Worm (Caenorhabditis elegans) whole organism, L1 larva: ENCODE data around the gene ZK863.8.

Experiments used
- C16A3.4 ChIP-seq: fragments of 150-350 bp; optimal IDR thresholded peaks from 2 replicates; lab custom pipeline; 2014; ENCODE audit warnings: missing biosample characterization, missing genetic modification characterization
- ceh-8 ChIP-seq: fragments of 200-800 bp; sonication (Bioruptor generic); optimal IDR thresholded peaks from 2 replicates; lab custom pipeline; 2018; ENCODE audit warnings: mild to moderate bottlenecking, missing genetic modification characterization, moderate library complexity, missing compliant biosample characterization
- ceh-82 ChIP-seq, 3 experiments: fragments of 150-350 bp in 1 of 3; sonication (generic microtip) in 2 of 3; optimal IDR thresholded peaks; 2 replicates each; lab custom pipeline; 2014 to 2017; ENCODE audit warnings: missing biosample characterization in 3 of 3, missing genetic modification characterization in 3 of 3
- ceh-88 ChIP-seq: fragments of 200-800 bp; sonication (Bioruptor generic); IDR thresholded peaks from 2 replicates; pipeline ENCODE4 v1.3.6; 2022; ENCODE audit warnings: missing genetic modification characterization, missing compliant biosample characterization
- efl-1 ChIP-seq, 4 experiments: fragments of 150-350 bp; optimal IDR thresholded peaks in 3 of 4; peaks in 1 of 4; 1 replicate in 1 of 4; 2 replicates in 3 of 4; lab custom pipeline; 2014; ENCODE audit warnings: missing biosample characterization in 2 of 4, missing genetic modification characterization in 2 of 4, missing genetic modification reagents in 2 of 4
- elt-3 ChIP-seq, 6 experiments: fragments of 150-350 bp in 1 of 6; sonication (generic microtip); optimal IDR thresholded peaks; 2 replicates each; lab custom pipeline; 2017 to 2018; ENCODE audit warnings: missing biosample characterization in 6 of 6, missing genetic modification characterization in 6 of 6, inconsistent platforms in 1 of 6
- ets-5 ChIP-seq: fragments of 200-800 bp; sonication (Bioruptor generic); IDR thresholded peaks from 2 replicates; pipeline ENCODE4 v1.3.6; 2022; ENCODE audit warnings: missing genetic modification characterization, missing compliant biosample characterization
- fkh-10 ChIP-seq: sonication (generic microtip); optimal IDR thresholded peaks from 2 replicates; lab custom pipeline; 2017; ENCODE audit warnings: missing biosample characterization, missing genetic modification reagents, missing genetic modification characterization
- fkh-8 ChIP-seq: sonication (generic microtip); optimal IDR thresholded peaks from 2 replicates; lab custom pipeline; 2016; ENCODE audit warnings: mild to moderate bottlenecking, missing genetic modification characterization, missing compliant biosample characterization
- fos-1 ChIP-seq: fragments of 150-350 bp; optimal IDR thresholded peaks from 2 replicates; lab custom pipeline; 2014; ENCODE audit warnings: missing biosample characterization, missing genetic modification characterization
- hlh-17 ChIP-seq: fragments of 200-800 bp; sonication (Bioruptor generic); optimal IDR thresholded peaks from 2 replicates; lab custom pipeline; 2018; ENCODE audit warnings: missing genetic modification characterization, mild to moderate bottlenecking, missing compliant biosample characterization, moderate library complexity, borderline replicate concordance
- jun-1 ChIP-seq: fragments of 150-350 bp; optimal IDR thresholded peaks from 2 replicates; lab custom pipeline; 2014; ENCODE audit warnings: missing biosample characterization, missing genetic modification reagents, missing genetic modification characterization
- lin-14 ChIP-seq: fragments of 200-800 bp; sonication (Bioruptor generic); optimal IDR thresholded peaks from 2 replicates; lab custom pipeline; 2018; ENCODE audit warnings: mild to moderate bottlenecking, missing genetic modification characterization, moderate library complexity, missing compliant biosample characterization
- lin-35 ChIP-seq, 2 experiments: fragments of 150-350 bp; optimal IDR thresholded peaks; 2 replicates each; lab custom pipeline; 2014; ENCODE audit warnings: missing biosample characterization in 2 of 2, missing genetic modification characterization in 2 of 2, missing genetic modification reagents in 2 of 2
- lin-39 ChIP-seq: fragments of 150-350 bp; optimal IDR thresholded peaks from 2 replicates; lab custom pipeline; 2014; ENCODE audit warnings: missing biosample characterization, missing genetic modification reagents, missing genetic modification characterization
- lir-3 ChIP-seq: sonication (generic microtip); optimal IDR thresholded peaks from 2 replicates; lab custom pipeline; 2016; ENCODE audit warnings: mild to moderate bottlenecking, missing genetic modification characterization, moderate library complexity, missing compliant biosample characterization; ENCODE audit not compliant: poor library complexity
- lsy-2 ChIP-seq, 2 experiments: fragments of 150-350 bp; optimal IDR thresholded peaks; 2 replicates each; lab custom pipeline; 2014; ENCODE audit warnings: missing biosample characterization in 2 of 2, missing genetic modification characterization in 2 of 2
- mab-9 ChIP-seq: fragments of 200-800 bp; sonication (Bioruptor generic); IDR thresholded peaks from 2 replicates; pipeline ENCODE4 v1.3.6; 2022; ENCODE audit warnings: missing genetic modification reagents, missing genetic modification characterization, missing compliant biosample characterization
- mdl-1 ChIP-seq, 2 experiments: fragments of 150-350 bp; optimal IDR thresholded peaks; 2 replicates each; lab custom pipeline; 2014 to 2017; ENCODE audit warnings: missing biosample characterization in 2 of 2, missing genetic modification characterization in 2 of 2, inconsistent platforms in 1 of 2
- mef-2 ChIP-seq: fragments of 150-350 bp; optimal IDR thresholded peaks from 2 replicates; lab custom pipeline; 2014; ENCODE audit warnings: missing biosample characterization, missing genetic modification characterization
- nhr-20 ChIP-seq: sonication (generic microtip); optimal IDR thresholded peaks from 2 replicates; lab custom pipeline; 2016; ENCODE audit warnings: mild to moderate bottlenecking, missing genetic modification characterization, missing compliant biosample characterization
- nhr-47 ChIP-seq: sonication (generic microtip); optimal IDR thresholded peaks from 2 replicates; lab custom pipeline; 2016; ENCODE audit warnings: mild to moderate bottlenecking, missing genetic modification characterization, moderate library complexity, missing compliant biosample characterization
- nhr-71 ChIP-seq: sonication (generic microtip); optimal IDR thresholded peaks from 2 replicates; lab custom pipeline; 2016; ENCODE audit warnings: mild to moderate bottlenecking, missing genetic modification characterization, moderate library complexity, missing compliant biosample characterization
- nhr-77 ChIP-seq: fragments of 150-350 bp; optimal IDR thresholded peaks from 2 replicates; lab custom pipeline; 2014; ENCODE audit warnings: missing biosample characterization, missing genetic modification characterization
- nhr-85 ChIP-seq: sonication (generic microtip); peaks from one replicate; lab custom pipeline; 2016; ENCODE audit warnings: missing genetic modification characterization, inconsistent platforms, missing compliant biosample characterization
- nhr-90 ChIP-seq: sonication (generic microtip); optimal IDR thresholded peaks from 2 replicates; lab custom pipeline; 2016; ENCODE audit warnings: mild to moderate bottlenecking, missing genetic modification characterization, missing compliant biosample characterization; ENCODE audit not compliant: poor library complexity
- pag-3 ChIP-seq: sonication (generic microtip); optimal IDR thresholded peaks from 2 replicates; lab custom pipeline; 2017; ENCODE audit warnings: missing genetic modification characterization, mild to moderate bottlenecking, missing compliant biosample characterization, antibody characterized with exemption, borderline replicate concordance; ENCODE audit not compliant: insufficient read depth
- pax-3 ChIP-seq: fragments of 200-800 bp; sonication (Bioruptor generic); optimal IDR thresholded peaks from 2 replicates; lab custom pipeline; 2018; ENCODE audit warnings: mild to moderate bottlenecking, missing genetic modification characterization, moderate library complexity, missing compliant biosample characterization
- pqm-1 ChIP-seq: sonication (generic microtip); optimal IDR thresholded peaks from 3 replicates; lab custom pipeline; 2017; ENCODE audit warnings: missing biosample characterization, missing genetic modification characterization
- rnt-1 ChIP-seq: sonication (generic microtip); optimal IDR thresholded peaks from 2 replicates; lab custom pipeline; 2016; ENCODE audit warnings: mild to moderate bottlenecking, missing genetic modification characterization, moderate library complexity, missing compliant biosample characterization
- snpc-4 ChIP-seq: fragments of 150-350 bp; optimal IDR thresholded peaks from 2 replicates; lab custom pipeline; 2014; ENCODE audit warnings: missing biosample characterization, missing genetic modification characterization
- sox-4 ChIP-seq: sonication (generic microtip); optimal IDR thresholded peaks from 2 replicates; lab custom pipeline; 2016; ENCODE audit warnings: missing genetic modification characterization, missing compliant biosample characterization
- sptf-1 ChIP-seq: fragments of 150-350 bp; optimal IDR thresholded peaks from 2 replicates; lab custom pipeline; 2014; ENCODE audit warnings: missing biosample characterization, missing genetic modification characterization
- swsn-7 ChIP-seq: sonication (generic microtip); optimal IDR thresholded peaks from 2 replicates; lab custom pipeline; 2016; ENCODE audit warnings: missing genetic modification characterization, missing compliant biosample characterization
- tlp-1 ChIP-seq: fragments of 150-350 bp; optimal IDR thresholded peaks from 2 replicates; lab custom pipeline; 2014; ENCODE audit warnings: missing biosample characterization, missing genetic modification characterization
- unc-30 ChIP-seq: sonication (generic microtip); optimal IDR thresholded peaks from 2 replicates; lab custom pipeline; 2017; ENCODE audit warnings: missing biosample characterization, missing genetic modification characterization
- vab-15 ChIP-seq: sonication (generic microtip); optimal IDR thresholded peaks from 2 replicates; lab custom pipeline; 2017; ENCODE audit warnings: missing genotype, mild to moderate bottlenecking, missing genetic modification characterization, missing compliant biosample characterization
- zag-1 ChIP-seq: fragments of 150-350 bp; optimal IDR thresholded peaks from 2 replicates; lab custom pipeline; 2014; ENCODE audit warnings: missing biosample characterization, missing genetic modification characterization
- ztf-11 ChIP-seq, 2 experiments: sonication (generic microtip); optimal IDR thresholded peaks; 2 replicates each; lab custom pipeline; 2016 to 2017; ENCODE audit warnings: missing genetic modification characterization in 2 of 2, missing biosample characterization in 1 of 2, missing compliant biosample characterization in 1 of 2

The ZK863.8 gene

DNA sequence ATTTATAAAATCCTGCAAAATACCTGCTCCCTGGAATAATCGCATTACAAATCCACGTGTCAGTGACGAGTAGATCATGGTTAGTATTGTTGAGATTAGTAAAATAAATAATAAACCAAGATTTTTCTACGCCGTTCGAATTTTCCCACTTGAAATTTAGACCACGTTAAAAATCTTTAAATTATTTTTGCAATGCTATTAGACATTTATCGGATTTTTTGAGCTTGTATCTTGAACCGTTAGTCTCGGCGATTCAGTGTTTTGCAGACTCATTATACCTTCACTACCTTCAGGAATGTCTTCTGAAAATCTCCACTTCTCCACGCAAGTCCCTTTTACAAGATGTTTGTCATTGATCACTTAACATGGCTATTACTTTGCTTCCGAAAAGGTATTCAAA, 25.1 kb downstream of the ZK863.8 start, which contains the start of gene C27A7.5:
Gene C27A7.5, minus strand, starts transcription at position 101 of the 400 bp plus-strand sequence.
- no peak for TF ChIP-seq tlp-1
- no peak for TF ChIP-seq mdl-1 (tag; optimal IDR thresholded peaks at IDR 0.05; lab: Kevin White, UChicago)
- TF ChIP-seq nhr-71 (tag; lab: Kevin White, UChicago): no peak
- TF ChIP-seq fkh-10 (GFP tag; lab: Kevin White, UChicago): no peak
- TF ChIP-seq jun-1 (tag; lab: Kevin White, UChicago): no peak
- TF ChIP-seq hlh-17 (GFP tag; lab: Kevin White, UChicago): no peak
- no peak for TF ChIP-seq mef-2 (tag; lab: Kevin White, UChicago)
- TF ChIP-seq unc-30 (tag; lab: Kevin White, UChicago): no peak
- TF ChIP-seq nhr-47 (tag; lab: Kevin White, UChicago): no peak
- TF ChIP-seq zag-1: no peak
- no peak for TF ChIP-seq ceh-88 (GFP tag; lab: Robert Waterston, UW)
- TF ChIP-seq ceh-82 (tag; optimal IDR thresholded peaks at IDR 0.05; lab: Kevin White, UChicago): no peak
- no peak for TF ChIP-seq nhr-20 (tag; lab: Kevin White, UChicago)
- TF ChIP-seq ceh-8 (GFP tag; lab: Kevin White, UChicago): no peak
- TF ChIP-seq C16A3.4: no peak
- TF ChIP-seq sox-4 (tag; lab: Kevin White, UChicago): no peak
- TF ChIP-seq pqm-1 (tag; lab: Kevin White, UChicago): no peak

- TF ChIP-seq nhr-90 (tag; lab: Kevin White, UChicago) (no peak), mab-9 (GFP tag; lab: Robert Waterston, UW) (no peak), lin-14 (GFP tag; lab: Kevin White, UChicago) (peak; percentile 61), pag-3 (tag; lab: Kevin White, UChicago) (no peak), lir-3 (no peak), ceh-82 (tag; optimal IDR thresholded peaks at IDR 0.05; lab: Kevin White, UChicago) (peak in 1 of 3 experiments; percentile 15), ets-5 (no peak), lsy-2 (tag; optimal IDR thresholded peaks at IDR 0.05; lab: Kevin White, UChicago) (peak in 1 of 2 experiments; percentile 23), fkh-8 (no peak), snpc-4 (tag; lab: Kevin White, UChicago) (no peak), pax-3 (tag; lab: Kevin White, UChicago) (no peak), elt-3 (tag; optimal IDR thresholded peaks at IDR 0.05; lab: Kevin White, UChicago) (peak in 1 of 6 experiments; percentile 77), sox-4 (tag; lab: Kevin White, UChicago) (no peak)
- TF ChIP-seq, all 84 proteins: peak for 4
Observed at ce11 chrV:12161157-12161556, 26.2 kb downstream of the ZK863.8 start.

ce11 chrV:12159975-12160374, 27.3 kb downstream of the ZK863.8 start:
- TF ChIP-seq sptf-1 (tag; lab: Kevin White, UChicago): no peak
- TF ChIP-seq sox-4 (tag; lab: Kevin White, UChicago): no peak
- TF ChIP-seq swsn-7 (tag; lab: Kevin White, UChicago): no peak
- no peak for TF ChIP-seq tlp-1
- TF ChIP-seq ceh-8 (GFP tag; lab: Kevin White, UChicago): no peak
- no peak for TF ChIP-seq lin-35 (GFP tag; optimal IDR thresholded peaks at IDR 0.05; lab: Kevin White, UChicago)
- no peak for TF ChIP-seq ets-5
- no peak for TF ChIP-seq nhr-77
- TF ChIP-seq nhr-85: peak; percentile 85
- TF ChIP-seq ztf-11 (tag; optimal IDR thresholded peaks at IDR 0.05; lab: Kevin White, UChicago): no peak
- no peak for TF ChIP-seq zag-1
- no peak for TF ChIP-seq rnt-1 (tag; lab: Kevin White, UChicago)
- TF ChIP-seq lin-14 (GFP tag; lab: Kevin White, UChicago): peak; percentile 8
- TF ChIP-seq efl-1 (optimal IDR thresholded peaks at IDR 0.05; lab: Kevin White, UChicago): no peak
- TF ChIP-seq efl-1 (GFP tag; optimal IDR thresholded peaks at IDR 0.05 in 1 of 2; lab: Kevin White, UChicago): peak in 1 of 2 experiments; percentile 70
- TF ChIP-seq lin-39 (tag; lab: Kevin White, UChicago): no peak
- TF ChIP-seq fos-1: no peak
- no peak for TF ChIP-seq vab-15
- TF ChIP-seq, all 84 proteins: peak for 3
